Fruit fly (Drosophila melanogaster) whole organism, embryonic: ENCODE measurements around the gene CG16956.
A peak's percentile ranks its signal among the peaks of the same experiment; 100 is the strongest.

Experiments used
- Asciz ChIP-seq: fragments of 200-800 bp; sonication (Bioruptor generic); optimal IDR thresholded peaks from 2 replicates; lab custom pipeline; 2017; ENCODE audit warnings: missing biosample characterization, mild to moderate bottlenecking, missing genetic modification characterization, missing genetic modification reagents
- Atf-2 ChIP-seq: fragments of 200-800 bp; sonication (Bioruptor generic); optimal IDR thresholded peaks from 2 replicates; lab custom pipeline; 2016; ENCODE audit warnings: missing biosample characterization, missing genetic modification characterization
- CG10147 ChIP-seq: fragments of 200-800 bp; sonication (Bioruptor generic); optimal IDR thresholded peaks from 2 replicates; lab custom pipeline; 2019; ENCODE audit warnings: missing biosample characterization, mild to moderate bottlenecking, missing genetic modification characterization, moderate library complexity
- CG10209 ChIP-seq: fragments of 200-800 bp; sonication (Bioruptor generic); optimal IDR thresholded peaks from 3 replicates; lab custom pipeline; 2017; ENCODE audit warnings: missing biosample characterization, mild to moderate bottlenecking, missing genetic modification characterization, missing genetic modification reagents
- CG10431 ChIP-seq: fragments of 200-800 bp; sonication (Bioruptor generic); optimal IDR thresholded peaks from 3 replicates; lab custom pipeline; 2018; ENCODE audit warnings: missing biosample characterization, mild to moderate bottlenecking, missing genetic modification characterization
- CG11398 ChIP-seq: fragments of 200-800 bp; sonication (Bioruptor generic); optimal IDR thresholded peaks from 2 replicates; lab custom pipeline; 2016; ENCODE audit warnings: missing biosample characterization, missing genetic modification characterization
- CG12155 ChIP-seq: fragments of 200-800 bp; sonication (Bioruptor generic); optimal IDR thresholded peaks from 3 replicates; lab custom pipeline; 2016; ENCODE audit warnings: missing biosample characterization, missing genetic modification characterization
- CG14667 ChIP-seq: fragments of 200-800 bp; sonication (Bioruptor generic); IDR thresholded peaks from 2 replicates; pipeline ENCODE4 v1.3.6; 2022; ENCODE audit warnings: missing biosample characterization, missing genetic modification characterization
- CG15269 ChIP-seq: fragments of 200-800 bp; sonication (Bioruptor generic); optimal IDR thresholded peaks from 2 replicates; lab custom pipeline; 2018; ENCODE audit warnings: missing biosample characterization, mild to moderate bottlenecking, missing genetic modification characterization, moderate library complexity
- CG1647 ChIP-seq: fragments of 200-800 bp; sonication (Bioruptor generic); optimal IDR thresholded peaks from 3 replicates; lab custom pipeline; 2016; ENCODE audit warnings: missing biosample characterization, missing genetic modification characterization
- CG16815 ChIP-seq: fragments of 200-800 bp; sonication (Bioruptor generic); optimal IDR thresholded peaks from 3 replicates; lab custom pipeline; 2017; ENCODE audit warnings: missing biosample characterization, mild to moderate bottlenecking, missing genetic modification characterization
- CG31224 ChIP-seq: fragments of 200-800 bp; sonication (Bioruptor generic); IDR thresholded peaks from 2 replicates; pipeline ENCODE4 v1.3.6; 2022; ENCODE audit warnings: missing biosample characterization, missing genetic modification characterization
- CG4707 ChIP-seq: fragments of 200-800 bp; sonication (Bioruptor generic); optimal IDR thresholded peaks from 2 replicates; lab custom pipeline; 2018; ENCODE audit warnings: missing biosample characterization, mild to moderate bottlenecking, missing genetic modification characterization, moderate library complexity
- CG7963 ChIP-seq: fragments of 200-800 bp; sonication (Bioruptor generic); IDR thresholded peaks from 3 replicates; pipeline ENCODE4 v1.3.6; 2022; ENCODE audit warnings: missing biosample characterization, missing genetic modification characterization; ENCODE audit not compliant: partially characterized antibody
- CG8388 ChIP-seq: fragments of 200-800 bp; sonication (Bioruptor generic); optimal IDR thresholded peaks from 2 replicates; lab custom pipeline; 2019; ENCODE audit warnings: missing biosample characterization, mild to moderate bottlenecking, missing genetic modification characterization, moderate library complexity
- Camta ChIP-seq: fragments of 200-800 bp; sonication (Bioruptor generic); optimal IDR thresholded peaks from 2 replicates; lab custom pipeline; 2016; ENCODE audit warnings: missing biosample characterization, missing genetic modification characterization
- D19A ChIP-seq: fragments of 200-800 bp; optimal IDR thresholded peaks from 3 replicates; lab custom pipeline; 2019; ENCODE audit warnings: missing biosample characterization, mild to moderate bottlenecking, missing genetic modification characterization, moderate library complexity
- Dbx ChIP-seq: fragments of 200-800 bp; sonication (Bioruptor generic); IDR thresholded peaks from 3 replicates; pipeline ENCODE4 v1.3.6; 2022; ENCODE audit warnings: missing biosample characterization, missing genetic modification characterization
- Fer1 ChIP-seq: fragments of 200-800 bp; sonication (Bioruptor generic); optimal IDR thresholded peaks from 2 replicates; lab custom pipeline; 2017; ENCODE audit warnings: missing biosample characterization, mild to moderate bottlenecking, missing genetic modification characterization
- Fer3 ChIP-seq: fragments of 200-800 bp; sonication (Bioruptor generic); optimal IDR thresholded peaks from 2 replicates; lab custom pipeline; 2018; ENCODE audit warnings: missing biosample characterization, mild to moderate bottlenecking, missing genetic modification characterization, moderate library complexity
- Gug ChIP-seq: fragments of 200-800 bp; sonication (Bioruptor generic); IDR thresholded peaks from 4 replicates; pipeline ENCODE4 v1.3.6; 2022; ENCODE audit warnings: missing biosample characterization, missing genetic modification characterization
- HLHmδ ChIP-seq: fragments of 200-800 bp; sonication (Bioruptor generic); optimal IDR thresholded peaks from 2 replicates; lab custom pipeline; 2018; ENCODE audit warnings: missing biosample characterization, mild to moderate bottlenecking, missing genetic modification characterization, moderate library complexity
- Hey ChIP-seq: fragments of 200-800 bp; sonication (Bioruptor generic); optimal IDR thresholded peaks from 3 replicates; lab custom pipeline; 2018; ENCODE audit warnings: missing biosample characterization, mild to moderate bottlenecking, missing genetic modification characterization
- MTF-1 ChIP-seq: fragments of 200-800 bp; sonication (Bioruptor generic); optimal IDR thresholded peaks from 2 replicates; lab custom pipeline; 2018; ENCODE audit warnings: missing biosample characterization, mild to moderate bottlenecking, missing genetic modification characterization, borderline replicate concordance
- Meics ChIP-seq: fragments of 200-800 bp; sonication (Bioruptor generic); optimal IDR thresholded peaks from 2 replicates; lab custom pipeline; 2017; ENCODE audit warnings: missing biosample characterization, mild to moderate bottlenecking, missing genetic modification characterization
- NK7.1 ChIP-seq: fragments of 200-800 bp; sonication (Bioruptor generic); optimal IDR thresholded peaks from 3 replicates; lab custom pipeline; 2016; ENCODE audit warnings: missing biosample characterization, missing genetic modification characterization
- Sox102F ChIP-seq: fragments of 200-800 bp; sonication (Bioruptor generic); optimal IDR thresholded peaks from 2 replicates; lab custom pipeline; 2018; ENCODE audit warnings: missing biosample characterization, mild to moderate bottlenecking, missing genetic modification characterization, moderate library complexity
- TFAM ChIP-seq: fragments of 200-800 bp; sonication (Bioruptor generic); optimal IDR thresholded peaks from 2 replicates; lab custom pipeline; 2017; ENCODE audit warnings: missing biosample characterization, missing genetic modification characterization, inconsistent platforms
- Xrp1 ChIP-seq: fragments of 200-800 bp; sonication (Bioruptor generic); IDR thresholded peaks from 2 replicates; pipeline ENCODE4 v1.3.6; 2022; ENCODE audit warnings: missing biosample characterization, missing genetic modification characterization
- ac ChIP-seq: fragments of 200-800 bp; sonication (Bioruptor generic); optimal IDR thresholded peaks from 3 replicates; lab custom pipeline; 2017; ENCODE audit warnings: missing biosample characterization, mild to moderate bottlenecking, missing genetic modification characterization
- ato ChIP-seq: fragments of 200-800 bp; sonication (Bioruptor generic); IDR thresholded peaks from 2 replicates; pipeline ENCODE4 v1.3.6; 2022; ENCODE audit warnings: missing biosample characterization, missing genetic modification characterization; ENCODE audit not compliant: partially characterized antibody
- chif ChIP-seq, 2 experiments: fragments of 200-800 bp; sonication (Bioruptor generic); optimal IDR thresholded peaks; 3 replicates each; lab custom pipeline; 2016; ENCODE audit warnings: missing biosample characterization in 2 of 2, missing genetic modification characterization in 2 of 2
- croc ChIP-seq: fragments of 200-800 bp; sonication (Bioruptor generic); conservative IDR thresholded peaks from 3 replicates; pipeline ENCODE4 v1.3.6; 2022; ENCODE audit warnings: missing biosample characterization, missing genetic modification characterization
- en ChIP-seq: fragments of 200-800 bp; sonication (Bioruptor generic); optimal IDR thresholded peaks from 2 replicates; lab custom pipeline; 2016; ENCODE audit warnings: missing biosample characterization, missing genetic modification characterization
- grn ChIP-seq: fragments of 200-800 bp; sonication (Bioruptor generic); optimal IDR thresholded peaks from 3 replicates; lab custom pipeline; 2017; ENCODE audit warnings: missing biosample characterization, missing genetic modification characterization
- inv ChIP-seq: fragments of 200-800 bp; sonication (Bioruptor generic); IDR thresholded peaks from 2 replicates; pipeline ENCODE4 v1.3.6; 2022; ENCODE audit warnings: missing biosample characterization, missing genetic modification characterization; ENCODE audit not compliant: partially characterized antibody
- jumu ChIP-seq: fragments of 200-800 bp; sonication (Bioruptor generic); optimal IDR thresholded peaks from 3 replicates; lab custom pipeline; 2016; ENCODE audit warnings: missing biosample characterization, missing genetic modification characterization
- nerfin-2 ChIP-seq: fragments of 200-800 bp; sonication (Bioruptor generic); IDR thresholded peaks from 2 replicates; pipeline ENCODE4 v1.3.6; 2022; ENCODE audit warnings: missing biosample characterization, missing genetic modification characterization; ENCODE audit not compliant: partially characterized antibody
- nom ChIP-seq: fragments of 200-800 bp; sonication (Bioruptor generic); optimal IDR thresholded peaks from 2 replicates; lab custom pipeline; 2017; ENCODE audit warnings: missing biosample characterization, missing genetic modification characterization, mild to moderate bottlenecking, moderate library complexity, missing genetic modification reagents
- oc ChIP-seq: fragments of 200-800 bp; sonication (Bioruptor generic); optimal IDR thresholded peaks from 2 replicates; lab custom pipeline; 2018; ENCODE audit warnings: missing biosample characterization, mild to moderate bottlenecking, missing genetic modification characterization, moderate library complexity
- pb ChIP-seq: fragments of 200-800 bp; sonication (Bioruptor generic); optimal IDR thresholded peaks from 3 replicates; lab custom pipeline; 2016; ENCODE audit warnings: missing biosample characterization, missing genetic modification characterization
- scrt ChIP-seq: fragments of 200-800 bp; sonication (Bioruptor generic); optimal IDR thresholded peaks from 2 replicates; lab custom pipeline; 2018; ENCODE audit warnings: missing biosample characterization, mild to moderate bottlenecking, missing genetic modification characterization, moderate library complexity
- sens ChIP-seq: fragments of 200-800 bp; sonication (Bioruptor generic); peaks from one replicate; lab custom pipeline; 2016; ENCODE audit warnings: missing biosample characterization, missing genetic modification characterization
- sima ChIP-seq: fragments of 200-800 bp; sonication (Bioruptor generic); optimal IDR thresholded peaks from 2 replicates; lab custom pipeline; 2016; ENCODE audit warnings: missing biosample characterization, missing genetic modification characterization
- sisA ChIP-seq: fragments of 200-800 bp; sonication (Bioruptor generic); IDR thresholded peaks from 2 replicates; pipeline ENCODE4 v1.3.6; 2022; ENCODE audit warnings: missing biosample characterization, missing genetic modification characterization
- tgo ChIP-seq: fragments of 200-800 bp; sonication (Bioruptor generic); IDR thresholded peaks from 3 replicates; pipeline ENCODE4 v1.3.6; 2022; ENCODE audit warnings: missing biosample characterization, missing genetic modification characterization
- tx ChIP-seq: fragments of 200-800 bp; sonication (Bioruptor generic); optimal IDR thresholded peaks from 2 replicates; lab custom pipeline; 2016; ENCODE audit warnings: missing biosample characterization, missing genetic modification characterization
- unc-4 ChIP-seq: fragments of 200-800 bp; sonication (Bioruptor generic); IDR thresholded peaks from 2 replicates; pipeline ENCODE4 v1.3.6; 2022; ENCODE audit warnings: missing biosample characterization, missing genetic modification characterization; ENCODE audit not compliant: partially characterized antibody

CG16956 gene

dm6 chr2L:13460911-13461866 lies 46.8 kb upstream of the CG16956 start, which contains the start of gene CG46308 (continued):
- TF ChIP-seq sima (GFP tag; lab: Kevin White, UChicago) = no peak
- no peak for TF ChIP-seq CG8388 (GFP tag; lab: Kevin White, UChicago)
- TF ChIP-seq CG15269 (tag; lab: Kevin White, UChicago) = peak; percentile 54
- 0 out of 2 replicates have a peak, but pooled peaks have one; percentile 6 for TF ChIP-seq CG14667 (GFP tag; lab: Robert Waterston, UW)
- TF ChIP-seq CG10147 (GFP tag; lab: Kevin White, UChicago) = peak; percentile 59
- peak; percentile 19 for TF ChIP-seq CG12155
- peak; percentile 62 for TF ChIP-seq Meics (GFP tag; lab: Kevin White, UChicago)
- TF ChIP-seq Dbx (GFP tag; lab: Robert Waterston, UW) = no peak
- TF ChIP-seq TFAM = no peak
- TF ChIP-seq NK7.1 (GFP tag; lab: Kevin White, UChicago) = no peak
- no peak for TF ChIP-seq croc
- no peak for TF ChIP-seq Camta (GFP tag; lab: Kevin White, UChicago)
- TF ChIP-seq pb (GFP tag; lab: Kevin White, UChicago) = no peak
- TF ChIP-seq Sox102F (GFP tag; lab: Kevin White, UChicago) = no peak
- no peak for TF ChIP-seq CG1647 (GFP tag; lab: Kevin White, UChicago)
- no peak for TF ChIP-seq Xrp1 (GFP tag; lab: Robert Waterston, UW)
- TF ChIP-seq CG7963 (GFP tag; lab: Robert Waterston, UW) = no peak
- no peak for TF ChIP-seq Asciz (GFP tag; lab: Kevin White, UChicago)
- no peak for TF ChIP-seq inv (GFP tag; lab: Robert Waterston, UW)
- TF ChIP-seq jumu (GFP tag; lab: Kevin White, UChicago) = peak; percentile 4
- TF ChIP-seq Fer3 (tag; lab: Kevin White, UChicago) = peak; percentile 41
- no peak for TF ChIP-seq CG11398 (GFP tag; lab: Kevin White, UChicago)
- TF ChIP-seq Hey (tag; lab: Kevin White, UChicago) = no peak
- no peak for TF ChIP-seq sisA (GFP tag; lab: Robert Waterston, UW)
- TF ChIP-seq MTF-1 = no peak
- no peak for TF ChIP-seq nerfin-2 (GFP tag; lab: Robert Waterston, UW)
- peak; percentile 43 for TF ChIP-seq CG10209
- no peak for TF ChIP-seq ac (GFP tag; lab: Kevin White, UChicago)
- TF ChIP-seq HLHmδ (GFP tag; lab: Kevin White, UChicago) = no peak
- no peak for TF ChIP-seq nom (GFP tag; lab: Kevin White, UChicago)
- no peak for TF ChIP-seq grn (GFP tag; lab: Kevin White, UChicago)
- TF ChIP-seq CG31224 (GFP tag; lab: Robert Waterston, UW) = peak; percentile 9; the same call in 1 of the 2 replicates
- TF ChIP-seq Atf-2 (GFP tag; lab: Kevin White, UChicago) = no peak
- TF ChIP-seq Gug = no peak
- no peak for TF ChIP-seq unc-4 (GFP tag; lab: Robert Waterston, UW)
- TF ChIP-seq tgo (GFP tag; lab: Robert Waterston, UW) = no peak
- TF ChIP-seq Fer1 = peak; percentile 62
- TF ChIP-seq sens (GFP tag; lab: Kevin White, UChicago) = peak; percentile 60
- TF ChIP-seq CG4707 = no peak
- no peak for TF ChIP-seq ato (GFP tag; lab: Robert Waterston, UW)
- peak; percentile 24 for TF ChIP-seq scrt
- TF ChIP-seq CG10431 (GFP tag; lab: Kevin White, UChicago) = no peak
- TF ChIP-seq tx (GFP tag; lab: Kevin White, UChicago) = no peak
- TF ChIP-seq chif (GFP tag; optimal IDR thresholded peaks at IDR 0.05; lab: Kevin White, UChicago) = no peak
- no peak for TF ChIP-seq D19A (tag; lab: Kevin White, UChicago)
- TF ChIP-seq oc (tag; lab: Kevin White, UChicago) = no peak
- TF ChIP-seq en = no peak
- TF ChIP-seq CG16815 (GFP tag; lab: Kevin White, UChicago) = peak; percentile 14
